Worm (Caenorhabditis elegans) whole organism, L3 larva: Measurements from ENCODE around the gene K01A2.6.

Experiments
- ceh-16 ChIP-seq: sonication (generic microtip); optimal IDR thresholded peaks from 2 replicates; lab custom pipeline; 2017; ENCODE audit warnings: missing biosample characterization, missing genetic modification characterization
- daf-12 ChIP-seq: fragments of 150-350 bp; optimal IDR thresholded peaks from 2 replicates; lab custom pipeline; 2014; ENCODE audit warnings: missing biosample characterization, missing genetic modification reagents, missing genetic modification characterization
- egl-5 ChIP-seq: fragments of 150-350 bp; optimal IDR thresholded peaks from 2 replicates; lab custom pipeline; 2017; ENCODE audit warnings: missing biosample characterization, missing genetic modification reagents, missing genetic modification characterization, inconsistent platforms
- fkh-10 ChIP-seq: sonication (generic microtip); optimal IDR thresholded peaks from 2 replicates; lab custom pipeline; 2017; ENCODE audit warnings: missing biosample characterization, missing genetic modification reagents, missing genetic modification characterization
- mdl-1 ChIP-seq: fragments of 150-350 bp; optimal IDR thresholded peaks from 2 replicates; lab custom pipeline; 2014; ENCODE audit warnings: missing biosample characterization, missing genetic modification characterization
- mml-1 ChIP-seq: fragments of 150-350 bp; sonication (generic microtip); optimal IDR thresholded peaks from 3 replicates; lab custom pipeline; 2014; ENCODE audit warnings: missing biosample characterization, missing genetic modification characterization
- nhr-12 ChIP-seq: fragments of 150-350 bp; optimal IDR thresholded peaks from 2 replicates; lab custom pipeline; 2014; ENCODE audit warnings: missing biosample characterization, missing genetic modification characterization
- nhr-23 ChIP-seq: fragments of 150-350 bp; optimal IDR thresholded peaks from 2 replicates; lab custom pipeline; 2014; ENCODE audit warnings: missing biosample characterization, missing genetic modification reagents, missing genetic modification characterization
- nhr-25 ChIP-seq: sonication (generic microtip); optimal IDR thresholded peaks from 2 replicates; lab custom pipeline; 2017; ENCODE audit warnings: missing biosample characterization, missing genetic modification characterization
- nhr-28 ChIP-seq: fragments of 150-350 bp; optimal IDR thresholded peaks from 2 replicates; lab custom pipeline; 2014; ENCODE audit warnings: missing biosample characterization, missing genetic modification characterization
- nhr-77 ChIP-seq: fragments of 150-350 bp; optimal IDR thresholded peaks from 2 replicates; lab custom pipeline; 2014; ENCODE audit warnings: missing biosample characterization, missing genetic modification characterization
- sea-2 ChIP-seq: fragments of 150-350 bp; sonication (generic microtip); optimal IDR thresholded peaks from 4 replicates; lab custom pipeline; 2014; ENCODE audit warnings: missing biosample characterization, missing genetic modification reagents, missing genetic modification characterization
- unc-39 ChIP-seq: sonication (generic microtip); optimal IDR thresholded peaks from 4 replicates; lab custom pipeline; 2017; ENCODE audit warnings: missing biosample characterization, missing genetic modification characterization
- ztf-11 ChIP-seq: fragments of 150-350 bp; optimal IDR thresholded peaks from 2 replicates; lab custom pipeline; 2014; ENCODE audit warnings: missing biosample characterization, missing genetic modification characterization

- no peak for TF ChIP-seq unc-39
- no peak for TF ChIP-seq ztf-11 (tag; lab: Kevin White, UChicago)
- no peak for TF ChIP-seq mdl-1 (tag; lab: Kevin White, UChicago)
- no peak for TF ChIP-seq daf-12 (tag; lab: Kevin White, UChicago)
- TF ChIP-seq nhr-28 (tag; lab: Kevin White, UChicago) = no peak
- TF ChIP-seq fkh-10 (GFP tag; lab: Kevin White, UChicago) = no peak
- TF ChIP-seq sea-2 (GFP tag; lab: Kevin White, UChicago) = no peak
- no peak for TF ChIP-seq egl-5 (tag; lab: Kevin White, UChicago)
- TF ChIP-seq nhr-12 (tag; lab: Kevin White, UChicago) = no peak
- TF ChIP-seq mml-1 (tag; lab: Kevin White, UChicago) = no peak
- TF ChIP-seq nhr-25 (tag; lab: Kevin White, UChicago) = no peak
- TF ChIP-seq nhr-77 (tag; lab: Kevin White, UChicago) = no peak
- TF ChIP-seq nhr-23 (tag; lab: Kevin White, UChicago) = no peak
- TF ChIP-seq ceh-16 (tag; lab: Kevin White, UChicago) = no peak
Observed at ce11 chrII:313540-313939, 13.8 kb downstream of the K01A2.6 start.
